Fruit fly (Drosophila melanogaster) whole organism, pupa: ENCODE measurements around the gene CG31871.

ENCODE experiments used
- CG10348 ChIP-seq: fragments of 200-800 bp; sonication (Bioruptor generic); IDR thresholded peaks from 2 replicates; pipeline ENCODE4 v1.3.6; 2022; ENCODE audit warnings: missing biosample characterization, missing genetic modification characterization
- CG13204 ChIP-seq: fragments of 200-800 bp; sonication (Bioruptor generic); optimal IDR thresholded peaks from 2 replicates; lab custom pipeline; 2018; ENCODE audit warnings: missing biosample characterization, mild to moderate bottlenecking, missing genetic modification characterization, moderate library complexity
- CG15710 ChIP-seq: fragments of 200-800 bp; sonication (Bioruptor generic); optimal IDR thresholded peaks from 2 replicates; lab custom pipeline; 2018; ENCODE audit warnings: missing biosample characterization, mild to moderate bottlenecking, missing genetic modification characterization, moderate library complexity
- CG8159 ChIP-seq: fragments of 200-800 bp; sonication (Bioruptor generic); optimal IDR thresholded peaks from 3 replicates; lab custom pipeline; 2018; ENCODE audit warnings: missing biosample characterization, mild to moderate bottlenecking, missing genetic modification characterization, moderate library complexity
- Pif1B ChIP-seq: fragments of 200-800 bp; sonication (Bioruptor generic); optimal IDR thresholded peaks from 3 replicates; lab custom pipeline; 2016; ENCODE audit warnings: missing biosample characterization, missing genetic modification characterization
- Snoo ChIP-seq: fragments of 200-800 bp; sonication (Bioruptor generic); optimal IDR thresholded peaks from 3 replicates; lab custom pipeline; 2017; ENCODE audit warnings: missing biosample characterization, mild to moderate bottlenecking, missing genetic modification characterization, inconsistent platforms
- fd96Ca ChIP-seq: fragments of 200-800 bp; sonication (Bioruptor generic); IDR thresholded peaks from 3 replicates; pipeline ENCODE4 v1.3.6; 2022; ENCODE audit warnings: missing biosample characterization, missing genetic modification characterization

DNA sequence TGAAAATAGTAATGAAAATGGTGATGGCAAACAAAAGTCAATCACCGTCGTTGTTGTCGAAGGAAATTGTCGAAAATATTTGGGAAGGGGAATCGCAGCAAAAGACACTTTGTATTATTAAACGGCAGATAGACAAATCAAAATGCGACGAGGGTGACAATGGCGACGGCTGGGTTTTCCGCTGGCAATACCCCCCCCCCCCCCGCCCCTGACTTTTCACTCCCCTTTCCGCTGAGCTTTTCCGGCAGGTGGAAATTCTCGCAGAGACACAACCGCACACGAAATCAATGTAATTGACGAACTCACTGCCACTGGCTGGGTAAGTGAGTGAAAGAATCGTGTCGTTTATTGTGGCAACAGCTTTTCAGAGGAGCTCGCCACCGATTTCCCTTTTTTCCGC is 46.2 kb downstream of the CG31871 start:
- TF ChIP-seq CG10348 (GFP tag; lab: Robert Waterston, UW) (no peak), Pif1B (no peak), CG13204 (GFP tag; lab: Kevin White, UChicago) (no peak), Snoo (no peak), CG8159 (tag; lab: Kevin White, UChicago) (no peak), CG15710 (tag; lab: Kevin White, UChicago) (no peak), fd96Ca (GFP tag; lab: Robert Waterston, UW) (no peak)
